Worm (Caenorhabditis elegans): ENCODE measurements around the gene ets-10.
A peak's percentile ranks its signal among the peaks of the same experiment; 100 is the strongest.

The ets-10 gene

ce11 chrX:4245124-4245523 is 38.9 kb upstream of the ets-10 start (continued):
- TF ChIP-seq pqm-1 (tag; optimal IDR thresholded peaks at IDR 0.05) (peak; percentile 62), ztf-7 (tag; optimal IDR thresholded peaks at IDR 0.05) (no peak), ceh-82 (tag; optimal IDR thresholded peaks at IDR 0.05) (no peak), nhr-28 (tag; optimal IDR thresholded peaks at IDR 0.05) (peak; percentile 36), dve-1 (tag; optimal IDR thresholded peaks at IDR 0.05; ENCODE audit: insufficient read depth) (peak; percentile 84), hlh-11 (tag; optimal IDR thresholded peaks at IDR 0.05) (peak; percentile 73), T20F7.1 (GFP tag; optimal IDR thresholded peaks at IDR 0.05) (no peak), gei-8 (GFP tag; optimal IDR thresholded peaks at IDR 0.05) (no peak), unc-39 (tag; optimal IDR thresholded peaks at IDR 0.05) (no peak), unc-130 (GFP tag; optimal IDR thresholded peaks at IDR 0.05) (no peak), hmg-1.1 (GFP tag; IDR thresholded peaks at IDR 0.05) (no peak), dmd-6 (GFP tag; IDR thresholded peaks at IDR 0.05) (peak; percentile 75), jun-1 (tag; optimal IDR thresholded peaks at IDR 0.05) (no peak), snpc-1.2 (GFP tag; IDR thresholded peaks at IDR 0.05) (no peak), zag-1 (tag; optimal IDR thresholded peaks at IDR 0.05) (no peak), aly-2 (tag; optimal IDR thresholded peaks at IDR 0.05) (no peak), spr-1 (tag; optimal IDR thresholded peaks at IDR 0.05) (no peak), mes-2 (tag; optimal IDR thresholded peaks at IDR 0.05; ENCODE audit: poor library complexity, severe bottlenecking) (no peak), zfp-2 (tag; optimal IDR thresholded peaks at IDR 0.05) (no peak), duxl-1 (tag; optimal IDR thresholded peaks at IDR 0.05; ENCODE audit: poor library complexity) (no peak), zfp-3 (GFP tag; conservative IDR thresholded peaks at IDR 0.05) (no peak), hlh-30 (tag; optimal IDR thresholded peaks at IDR 0.05; ENCODE audit: insufficient read depth) (peak; percentile 36), Y75B8A.6 (GFP tag; IDR thresholded peaks at IDR 0.05) (no peak), dmd-8 (GFP tag; IDR thresholded peaks at IDR 0.05) (no peak), lin-29 (GFP tag; IDR thresholded peaks at IDR 0.05) (no peak), lim-7 (GFP tag; IDR thresholded peaks at IDR 0.05) (no peak), ces-1 (GFP tag; optimal IDR thresholded peaks at IDR 0.05) (no peak), sdz-12 (GFP tag; optimal IDR thresholded peaks at IDR 0.05) (no peak), mxl-3 (GFP tag; optimal IDR thresholded peaks at IDR 0.05) (peak; percentile 3), daf-8 (GFP tag; IDR thresholded peaks at IDR 0.05) (no peak), mdt-29 (GFP tag; IDR thresholded peaks at IDR 0.05) (peak; percentile 76), daf-16 (GFP tag; optimal IDR thresholded peaks at IDR 0.05) (peak in 1 of 2 experiments; percentile 3), daf-16 (tag; optimal IDR thresholded peaks at IDR 0.05) (peak; percentile 99), snpc-4 (tag; optimal IDR thresholded peaks at IDR 0.05) (no peak), ama-1 (optimal IDR thresholded peaks at IDR 0.05) (no peak), T26A8.4 (GFP tag; IDR thresholded peaks at IDR 0.05) (no peak)

- TF ChIP-seq lim-7 (GFP tag; IDR thresholded peaks at IDR 0.05), result 0 out of 2 replicates have a peak, but pooled peaks have one; percentile 54
- peak; percentile 91 for TF ChIP-seq ama-1 (optimal IDR thresholded peaks at IDR 0.05)
- TF ChIP-seq nhr-42 (GFP tag; IDR thresholded peaks at IDR 0.05), result peak; percentile 14; the same call in 1 of the 2 replicates
- peak; percentile 65 for TF ChIP-seq dve-1 (tag; optimal IDR thresholded peaks at IDR 0.05; ENCODE audit: insufficient read depth)
- peak; percentile 18 for TF ChIP-seq nhr-28 (tag; optimal IDR thresholded peaks at IDR 0.05)
- TF ChIP-seq nhr-48 (tag; optimal IDR thresholded peaks at IDR 0.05), result no peak
- TF ChIP-seq T20F7.1 (GFP tag; optimal IDR thresholded peaks at IDR 0.05), result peak; percentile 52
- TF ChIP-seq nhr-77 (tag; optimal IDR thresholded peaks at IDR 0.05), result peak; percentile 37
- TF ChIP-seq nhr-41 (GFP tag; IDR thresholded peaks at IDR 0.05), result peak; percentile 38; the same call in 1 of the 2 replicates
- TF ChIP-seq hmg-1.1 (GFP tag; IDR thresholded peaks at IDR 0.05), result 0 out of 2 replicates have a peak, but pooled peaks have one; percentile 7
- TF ChIP-seq spr-1 (tag; optimal IDR thresholded peaks at IDR 0.05), result peak; percentile 2
- TF ChIP-seq daf-12 (tag; optimal IDR thresholded peaks at IDR 0.05), result no peak
- peak; percentile 48 for TF ChIP-seq mep-1 (tag; optimal IDR thresholded peaks at IDR 0.05)
- peak; percentile 70 for TF ChIP-seq mxl-3 (GFP tag; optimal IDR thresholded peaks at IDR 0.05)
- TF ChIP-seq mdl-1 (tag; optimal IDR thresholded peaks at IDR 0.05), result peak in 1 of 2 experiments; percentile 73
- peak; percentile 62; the same call in 1 of the 2 replicates for TF ChIP-seq T26A8.4 (GFP tag; IDR thresholded peaks at IDR 0.05)
- no peak for TF ChIP-seq saeg-2 (GFP tag; IDR thresholded peaks at IDR 0.05)
- peak; percentile 44 for TF ChIP-seq hlh-30 (tag; optimal IDR thresholded peaks at IDR 0.05; ENCODE audit: insufficient read depth)
- peak; percentile 45 for TF ChIP-seq hlh-11 (tag; optimal IDR thresholded peaks at IDR 0.05)
- TF ChIP-seq zip-2 (tag; optimal IDR thresholded peaks at IDR 0.05), result peak; percentile 23
- TF ChIP-seq nhr-10 (tag; optimal IDR thresholded peaks at IDR 0.05), result peak; percentile 40
- no peak for TF ChIP-seq tag-97 (GFP tag; IDR thresholded peaks at IDR 0.05)
- peak; percentile 52 for TF ChIP-seq mes-2 (tag; optimal IDR thresholded peaks at IDR 0.05; ENCODE audit: poor library complexity, severe bottlenecking)
- TF ChIP-seq php-3 (GFP tag; IDR thresholded peaks at IDR 0.05), result peak; percentile 57; the same call in 1 of the 2 replicates
- 0 out of 2 replicates have a peak, but pooled peaks have one; percentile 2 for TF ChIP-seq mxl-2 (GFP tag; conservative IDR thresholded peaks at IDR 0.05)
- no peak for TF ChIP-seq dmd-8 (GFP tag; IDR thresholded peaks at IDR 0.05)
- peak; percentile 8 to 58 for TF ChIP-seq daf-16 (GFP tag; optimal IDR thresholded peaks at IDR 0.05)
- TF ChIP-seq daf-16 (tag; optimal IDR thresholded peaks at IDR 0.05), result peak; percentile 70
These were observed 37.7 kb upstream of the ets-10 start for ce11 chrX:4246237-4246697.
